Fruit fly (Drosophila melanogaster) whole organism, prepupa: ENCODE data around the gene PolD1.

ENCODE experiments used
- CG10669 ChIP-seq: fragments of 200-800 bp; sonication (Bioruptor generic); optimal IDR thresholded peaks from 3 replicates; lab custom pipeline; 2018; ENCODE audit warnings: missing biosample characterization, mild to moderate bottlenecking, missing genetic modification characterization, moderate library complexity
- CG11762 ChIP-seq: fragments of 200-800 bp; sonication (Bioruptor generic); optimal IDR thresholded peaks from 3 replicates; lab custom pipeline; 2016; ENCODE audit warnings: missing biosample characterization, missing genetic modification characterization; ENCODE audit not compliant: insufficient read depth
- CG11902 ChIP-seq: fragments of 200-800 bp; sonication (Bioruptor generic); optimal IDR thresholded peaks from 3 replicates; lab custom pipeline; 2016; ENCODE audit warnings: missing biosample characterization, missing genetic modification characterization
- CG16779 ChIP-seq: fragments of 200-800 bp; sonication (Bioruptor generic); optimal IDR thresholded peaks from 3 replicates; lab custom pipeline; 2017; ENCODE audit warnings: missing biosample characterization, mild to moderate bottlenecking, missing genetic modification characterization
- CG3032 ChIP-seq: fragments of 200-800 bp; optimal IDR thresholded peaks from 2 replicates; lab custom pipeline; 2019; ENCODE audit warnings: missing biosample characterization, mild to moderate bottlenecking, missing genetic modification characterization, moderate library complexity
- CG6854 ChIP-seq: fragments of 200-800 bp; sonication (Bioruptor generic); optimal IDR thresholded peaks from 2 replicates; lab custom pipeline; 2017; ENCODE audit warnings: missing biosample characterization, mild to moderate bottlenecking, missing genetic modification characterization
- CG8319 ChIP-seq: fragments of 200-800 bp; sonication (Bioruptor generic); optimal IDR thresholded peaks from 3 replicates; lab custom pipeline; 2016; ENCODE audit warnings: missing biosample characterization, missing genetic modification characterization
- Eip93F ChIP-seq: fragments of 200-800 bp; sonication (Bioruptor generic); optimal IDR thresholded peaks from 2 replicates; lab custom pipeline; 2016; ENCODE audit warnings: missing biosample characterization, mild to moderate bottlenecking, missing genetic modification characterization
- Hr39 ChIP-seq: fragments of 200-800 bp; sonication (Bioruptor generic); optimal IDR thresholded peaks from 2 replicates; lab custom pipeline; 2016; ENCODE audit warnings: missing biosample characterization, missing genetic modification characterization
- Sox102F ChIP-seq: fragments of 200-800 bp; sonication (Bioruptor generic); optimal IDR thresholded peaks from 2 replicates; lab custom pipeline; 2016; ENCODE audit warnings: missing biosample characterization, mild to moderate bottlenecking, missing genetic modification characterization
- eg ChIP-seq: fragments of 200-800 bp; sonication (Bioruptor generic); IDR thresholded peaks from 3 replicates; pipeline ENCODE4 v1.3.6; 2022; ENCODE audit warnings: missing biosample characterization, missing genetic modification characterization
- esn ChIP-seq: fragments of 200-800 bp; sonication (Bioruptor generic); optimal IDR thresholded peaks from 2 replicates; lab custom pipeline; 2016; ENCODE audit warnings: missing biosample characterization, mild to moderate bottlenecking, missing genetic modification characterization, moderate library complexity
- topi ChIP-seq: fragments of 200-800 bp; sonication (Bioruptor generic); optimal IDR thresholded peaks from 3 replicates; lab custom pipeline; 2016; ENCODE audit warnings: missing biosample characterization, missing genetic modification characterization

dm6 chr3L:16004401-16005237 lies 17.0 kb upstream of the PolD1 start, which contains the start of the genes hzg and mRpS31:
- TF ChIP-seq CG6854 (GFP tag; lab: Kevin White, UChicago): peak; percentile 58
- peak; percentile 93 for TF ChIP-seq CG16779
- peak; percentile 48 for TF ChIP-seq Hr39 (GFP tag; lab: Kevin White, UChicago)
- TF ChIP-seq CG3032: peak; percentile 43
- peak; percentile 83 for TF ChIP-seq eg
- peak; percentile 42 for TF ChIP-seq esn
- TF ChIP-seq CG8319 (GFP tag; lab: Kevin White, UChicago): no peak
- no peak for TF ChIP-seq CG11762 (GFP tag; lab: Kevin White, UChicago)
- TF ChIP-seq CG10669 (GFP tag; lab: Kevin White, UChicago): peak; percentile 53
- TF ChIP-seq Eip93F: no peak
- peak; percentile 14 for TF ChIP-seq CG11902 (GFP tag; lab: Kevin White, UChicago)
- peak; percentile 50 for TF ChIP-seq topi (GFP tag; lab: Kevin White, UChicago)
- peak; percentile 65 for TF ChIP-seq Sox102F
